Worm (Caenorhabditis elegans): ENCODE results near the gene npr-26.

The npr-26 gene

ce11 chrIV:17387442-17387967, 30.1 kb downstream of the npr-26 start, which contains the start of gene T02D1.8:
Gene T02D1.8, minus strand, starts transcription at chrIV:17387492.
- TF ChIP-seq fos-1 (tag; optimal IDR thresholded peaks at IDR 0.05) (peak; percentile 74), nhr-237 (tag; optimal IDR thresholded peaks at IDR 0.05) (no peak), lsy-2 (tag; optimal IDR thresholded peaks at IDR 0.05) (no peak), ama-1 (optimal IDR thresholded peaks at IDR 0.05) (no peak), C34F6.9 (tag; optimal IDR thresholded peaks at IDR 0.05) (no peak), Y55F3AM.14 (GFP tag; optimal IDR thresholded peaks at IDR 0.05) (no peak), lin-13 (GFP tag; optimal IDR thresholded peaks at IDR 0.05) (no peak)

DNA sequence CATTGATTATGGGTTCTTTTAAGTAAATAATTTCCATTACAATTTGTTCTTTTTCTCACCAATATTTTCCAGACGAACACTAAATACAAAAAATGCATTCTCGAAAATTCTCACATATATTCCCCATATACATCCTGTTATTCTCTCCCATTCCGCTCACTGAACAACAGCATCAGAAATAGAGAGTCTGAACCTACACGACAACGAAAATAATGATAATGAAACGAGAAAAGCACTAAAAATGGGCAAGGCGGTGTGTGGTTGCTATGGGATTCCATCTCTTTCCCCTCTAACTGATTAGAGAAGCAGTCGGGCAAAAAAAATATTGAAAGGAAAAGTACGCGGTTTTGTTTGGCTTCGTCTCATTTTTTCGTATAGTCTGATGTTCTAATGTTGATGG, 34.6 kb downstream of the npr-26 start, which contains the start of gene C30H6.12:
TSS of gene C30H6.12 (plus strand) at position 301 of the 400 bp plus-strand sequence.
- TF ChIP-seq ceh-16 (tag; optimal IDR thresholded peaks at IDR 0.05) (no peak), mbf-1 (tag; optimal IDR thresholded peaks at IDR 0.05) (no peak), unc-55 (GFP tag; optimal IDR thresholded peaks at IDR 0.05) (no peak), nhr-237 (tag; optimal IDR thresholded peaks at IDR 0.05) (no peak)

DNA sequence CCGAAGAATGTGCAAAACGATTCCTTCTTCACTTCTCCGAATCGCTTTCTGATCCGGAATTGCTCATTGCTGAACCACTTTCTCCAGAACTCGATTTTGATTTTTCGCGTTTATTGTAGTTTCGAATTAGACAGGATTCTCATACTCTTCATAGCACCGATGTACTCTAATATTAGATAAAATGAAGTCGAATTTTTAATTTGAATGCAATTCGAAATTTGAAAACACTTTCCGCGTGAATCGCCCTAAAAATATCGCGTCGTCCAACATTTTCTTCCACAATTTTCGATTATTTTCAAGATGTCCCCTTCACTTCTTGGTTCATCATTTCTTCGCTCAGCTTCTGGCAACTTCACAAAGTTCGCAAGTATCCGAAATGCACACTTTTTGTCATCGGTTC, 35.6 kb downstream of the npr-26 start, which contains the start of gene C30H6.8:
TSS of gene C30H6.8 (plus strand) at position 301 of the 400 bp plus-strand sequence.
- TF ChIP-seq ZK546.5 (tag; optimal IDR thresholded peaks at IDR 0.05) (no peak), nhr-21 (tag; optimal IDR thresholded peaks at IDR 0.05) (no peak), lin-11 (tag; optimal IDR thresholded peaks at IDR 0.05) (no peak), gmeb-1 (tag; optimal IDR thresholded peaks at IDR 0.05) (no peak), egl-27 (tag; optimal IDR thresholded peaks at IDR 0.05) (no peak), mdl-1 (tag; optimal IDR thresholded peaks at IDR 0.05) (no peak), mbf-1 (tag; optimal IDR thresholded peaks at IDR 0.05) (no peak), alr-1 (tag; optimal IDR thresholded peaks at IDR 0.05) (no peak), nhr-12 (tag; optimal IDR thresholded peaks at IDR 0.05) (no peak), aly-2 (tag; optimal IDR thresholded peaks at IDR 0.05) (no peak), nhr-77 (tag; optimal IDR thresholded peaks at IDR 0.05) (no peak), fos-1 (tag; optimal IDR thresholded peaks at IDR 0.05) (no peak)

DNA sequence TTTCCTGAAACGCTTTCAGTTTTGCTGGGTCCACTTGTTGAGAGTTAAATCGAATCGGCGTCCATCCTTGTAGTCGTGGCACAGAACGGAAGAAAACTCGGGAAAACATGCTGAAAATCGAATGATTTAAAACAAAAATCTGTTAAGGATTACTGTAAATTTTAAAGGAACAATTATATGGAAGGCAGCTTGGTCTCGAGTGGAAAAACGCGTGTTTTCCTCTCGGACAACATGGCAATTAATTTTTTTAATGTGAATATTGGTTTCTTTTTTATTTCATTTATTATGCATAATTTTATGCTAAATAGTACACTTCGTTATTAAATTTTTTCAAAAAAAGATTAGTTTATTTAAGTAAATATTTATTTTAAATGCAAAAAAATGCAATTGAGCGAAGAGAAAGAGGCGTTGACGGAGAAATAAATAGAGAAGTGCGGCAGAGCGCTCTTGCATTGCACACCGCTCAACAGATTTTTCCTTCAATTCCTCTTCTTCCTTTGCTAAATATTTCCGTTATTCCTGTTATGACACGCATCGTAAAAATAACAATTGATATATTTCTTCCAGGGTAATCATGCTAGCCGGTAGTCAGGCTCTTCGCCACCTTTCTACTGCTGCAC, 37.5 kb downstream of the npr-26 start, which contains the start of the genes C30H6.9 and dlat-2:
TSS of gene C30H6.9 (minus strand) at position 110 of the 620 bp plus-strand sequence.
TSS of gene dlat-2 (plus strand) at position 566 of the 620 bp plus-strand sequence.
- no peak for TF ChIP-seq nhr-25 (tag; optimal IDR thresholded peaks at IDR 0.05)
- TF ChIP-seq mab-5 (tag; optimal IDR thresholded peaks at IDR 0.05) = no peak
- TF ChIP-seq F13H6.1 (tag; optimal IDR thresholded peaks at IDR 0.05) = no peak
- TF ChIP-seq unc-39 (tag; optimal IDR thresholded peaks at IDR 0.05) = no peak
- TF ChIP-seq Y55F3AM.14 (GFP tag; optimal IDR thresholded peaks at IDR 0.05) = no peak
- TF ChIP-seq fos-1 (tag; optimal IDR thresholded peaks at IDR 0.05) = peak; percentile 11
- TF ChIP-seq ztf-1 (GFP tag; conservative IDR thresholded peaks at IDR 0.05) = no peak
- TF ChIP-seq nhr-21 (tag; optimal IDR thresholded peaks at IDR 0.05) = no peak
- no peak for TF ChIP-seq gmeb-1 (tag; optimal IDR thresholded peaks at IDR 0.05)
- no peak for TF ChIP-seq snpc-4 (tag; optimal IDR thresholded peaks at IDR 0.05)
- TF ChIP-seq ZK546.5 (tag; optimal IDR thresholded peaks at IDR 0.05) = no peak
- TF ChIP-seq R02D3.7 (tag; optimal IDR thresholded peaks at IDR 0.05) = no peak
- no peak for TF ChIP-seq lin-39 (tag; optimal IDR thresholded peaks at IDR 0.05)
- TF ChIP-seq egl-27 (tag; optimal IDR thresholded peaks at IDR 0.05) = no peak
- TF ChIP-seq sem-4 (tag; optimal IDR thresholded peaks at IDR 0.05) = no peak
- TF ChIP-seq blmp-1 (tag; optimal IDR thresholded peaks at IDR 0.05; ENCODE audit: insufficient read depth) = no peak
- no peak for TF ChIP-seq elt-3 (tag; optimal IDR thresholded peaks at IDR 0.05)
- no peak for TF ChIP-seq skn-1 (tag; optimal IDR thresholded peaks at IDR 0.05)
- TF ChIP-seq unc-55 (GFP tag; optimal IDR thresholded peaks at IDR 0.05) = peak; percentile 60
- TF ChIP-seq nhr-23 (tag; optimal IDR thresholded peaks at IDR 0.05) = no peak
- TF ChIP-seq peb-1 (tag; optimal IDR thresholded peaks at IDR 0.05) = no peak
- TF ChIP-seq unc-62 (GFP tag; optimal IDR thresholded peaks at IDR 0.05) = no peak
- TF ChIP-seq ceh-16 (tag; optimal IDR thresholded peaks at IDR 0.05) = no peak
- TF ChIP-seq lin-11 (tag; optimal IDR thresholded peaks at IDR 0.05) = no peak
- TF ChIP-seq lsy-2 (tag; optimal IDR thresholded peaks at IDR 0.05) = peak in 1 of 2 experiments; percentile 40
- no peak for TF ChIP-seq ama-1 (optimal IDR thresholded peaks at IDR 0.05)
- TF ChIP-seq C34F6.9 (tag; optimal IDR thresholded peaks at IDR 0.05) = peak; percentile 60
- no peak for TF ChIP-seq nhr-77 (tag; optimal IDR thresholded peaks at IDR 0.05)
- TF ChIP-seq alr-1 (tag; optimal IDR thresholded peaks at IDR 0.05) = no peak
- TF ChIP-seq nhr-129 (tag; optimal IDR thresholded peaks at IDR 0.05) = peak; percentile 20
- TF ChIP-seq nhr-10 (tag; optimal IDR thresholded peaks at IDR 0.05) = no peak
- no peak for TF ChIP-seq sma-9 (GFP tag; optimal IDR thresholded peaks at IDR 0.05)
- TF ChIP-seq sma-9 (tag; optimal IDR thresholded peaks at IDR 0.05) = no peak
- no peak for TF ChIP-seq zag-1 (tag; optimal IDR thresholded peaks at IDR 0.05)
- TF ChIP-seq dmd-4 (tag; optimal IDR thresholded peaks at IDR 0.05) = no peak
- TF ChIP-seq elt-1 (tag; optimal IDR thresholded peaks at IDR 0.05) = no peak
- TF ChIP-seq lin-13 (GFP tag; optimal IDR thresholded peaks at IDR 0.05) = peak; percentile 11
- TF ChIP-seq ceh-82 (tag; optimal IDR thresholded peaks at IDR 0.05) = no peak
- TF ChIP-seq mbf-1 (tag; optimal IDR thresholded peaks at IDR 0.05) = no peak
- no peak for TF ChIP-seq aly-2 (tag; optimal IDR thresholded peaks at IDR 0.05)

Measured in whole organism, L2 larva.